Fruit fly (Drosophila melanogaster): ENCODE results near the gene Snoo.
A peak's percentile ranks its signal among the peaks of the same experiment; 100 is the strongest.

Gene Snoo

dm6 chr2L:8030693-8031210 lies 46.8 kb upstream of the Snoo start, which contains the start of gene Cka (continued):
- TF ChIP-seq CG32532 (GFP tag; IDR thresholded peaks at IDR 0.05) (no peak), cwo (GFP tag; optimal IDR thresholded peaks at IDR 0.05) (no peak), zen (tag; optimal IDR thresholded peaks at IDR 0.05) (peak; percentile 7), CG10654 (GFP tag; optimal IDR thresholded peaks at IDR 0.05) (no peak), CG18619 (GFP tag; optimal IDR thresholded peaks at IDR 0.05) (no peak), tup (GFP tag; optimal IDR thresholded peaks at IDR 0.05) (no peak), ac (GFP tag; optimal IDR thresholded peaks at IDR 0.05) (peak; percentile 3), kni (GFP tag; optimal IDR thresholded peaks at IDR 0.05) (peak; percentile 13), stwl (tag; optimal IDR thresholded peaks at IDR 0.05) (peak; percentile 33), pho (GFP tag; optimal IDR thresholded peaks at IDR 0.05) (no peak), CG9727 (GFP tag; optimal IDR thresholded peaks at IDR 0.05) (peak; percentile 2), gro (GFP tag; optimal IDR thresholded peaks at IDR 0.05) (no peak), Lpt (GFP tag; optimal IDR thresholded peaks at IDR 0.05) (no peak), gce (GFP tag; IDR thresholded peaks at IDR 0.05) (no peak), Gsc (GFP tag; IDR thresholded peaks at IDR 0.05) (no peak), sima (GFP tag; optimal IDR thresholded peaks at IDR 0.05) (no peak), Poxn (GFP tag; IDR thresholded peaks at IDR 0.05) (no peak), Nf-YA (GFP tag; IDR thresholded peaks at IDR 0.05) (no peak), unpg (GFP tag; optimal IDR thresholded peaks at IDR 0.05) (no peak), ato (GFP tag; IDR thresholded peaks at IDR 0.05; ENCODE audit: partially characterized antibody) (no peak), pita (GFP tag; optimal IDR thresholded peaks at IDR 0.05) (no peak), Deaf1 (tag; optimal IDR thresholded peaks at IDR 0.05) (peak; percentile 23), CG10147 (GFP tag; optimal IDR thresholded peaks at IDR 0.05) (peak; percentile 21), CG43689 (GFP tag; IDR thresholded peaks at IDR 0.05) (no peak), dati (GFP tag; IDR thresholded peaks at IDR 0.05) (no peak), bab2 (GFP tag; optimal IDR thresholded peaks at IDR 0.05) (no peak), Dip2 (GFP tag; IDR thresholded peaks at IDR 0.05) (no peak), CG6854 (GFP tag; optimal IDR thresholded peaks at IDR 0.05) (no peak), CG10366 (GFP tag; IDR thresholded peaks at IDR 0.05) (no peak), sug (tag; optimal IDR thresholded peaks at IDR 0.05) (no peak), Jarid2 (GFP tag; optimal IDR thresholded peaks at IDR 0.05) (no peak), HHEX (GFP tag; optimal IDR thresholded peaks at IDR 0.05) (peak; percentile 16), ken (GFP tag; IDR thresholded peaks at IDR 0.05) (no peak), CG15011 (GFP tag; optimal IDR thresholded peaks at IDR 0.05) (no peak), jumu (GFP tag; optimal IDR thresholded peaks at IDR 0.05) (peak; percentile 13), CG2129 (GFP tag; IDR thresholded peaks at IDR 0.05; ENCODE audit: partially characterized antibody) (no peak), H2.0 (GFP tag; IDR thresholded peaks at IDR 0.05) (no peak), Mes4 (GFP tag; optimal IDR thresholded peaks at IDR 0.05) (no peak), CG1233 (GFP tag; optimal IDR thresholded peaks at IDR 0.05) (peak; percentile 23), unc-4 (GFP tag; IDR thresholded peaks at IDR 0.05; ENCODE audit: partially characterized antibody) (0 out of 2 replicates have a peak, but pooled peaks have one; percentile 11), psq (GFP tag; optimal IDR thresholded peaks at IDR 0.05) (no peak), ftz-f1 (GFP tag; optimal IDR thresholded peaks at IDR 0.05) (peak; percentile 69), Hmx (GFP tag; optimal IDR thresholded peaks at IDR 0.05) (no peak), CG2712 (tag; optimal IDR thresholded peaks at IDR 0.05) (no peak), onecut (GFP tag; IDR thresholded peaks at IDR 0.05) (no peak), CG13123 (GFP tag; optimal IDR thresholded peaks at IDR 0.05) (no peak), Aef1 (GFP tag; IDR thresholded peaks at IDR 0.05) (no peak), Mad (GFP tag; optimal IDR thresholded peaks at IDR 0.05) (no peak), kah (GFP tag; optimal IDR thresholded peaks at IDR 0.05) (no peak), eve (GFP tag; optimal IDR thresholded peaks at IDR 0.05) (no peak), CG34376 (GFP tag; optimal IDR thresholded peaks at IDR 0.05) (peak; percentile 20), ATbp (GFP tag; optimal IDR thresholded peaks at IDR 0.05) (no peak)

Measured in whole organism, embryonic.